Fruit fly (Drosophila melanogaster) whole organism, prepupa: ENCODE results near the gene CG32413.
A peak's percentile ranks its signal among the peaks of the same experiment; 100 is the strongest.

Experiments used
- Blimp-1 ChIP-seq: fragments of 200-800 bp; sonication (Bioruptor generic); optimal IDR thresholded peaks from 3 replicates; lab custom pipeline; 2017; ENCODE audit warnings: missing biosample characterization, missing genetic modification characterization, mild to moderate bottlenecking, moderate library complexity, missing genetic modification reagents
- CG10631 ChIP-seq: fragments of 200-800 bp; sonication (Bioruptor generic); optimal IDR thresholded peaks from 2 replicates; lab custom pipeline; 2016; ENCODE audit warnings: missing biosample characterization, missing genetic modification characterization
- CG10669 ChIP-seq: fragments of 200-800 bp; sonication (Bioruptor generic); optimal IDR thresholded peaks from 3 replicates; lab custom pipeline; 2018; ENCODE audit warnings: missing biosample characterization, mild to moderate bottlenecking, missing genetic modification characterization, moderate library complexity
- CG11294 ChIP-seq: fragments of 200-800 bp; sonication (Bioruptor generic); IDR thresholded peaks from 2 replicates; pipeline ENCODE4 v1.3.6; 2022; ENCODE audit warnings: missing biosample characterization, missing genetic modification characterization
- CG11762 ChIP-seq: fragments of 200-800 bp; sonication (Bioruptor generic); optimal IDR thresholded peaks from 3 replicates; lab custom pipeline; 2016; ENCODE audit warnings: missing biosample characterization, missing genetic modification characterization; ENCODE audit not compliant: insufficient read depth
- CG15336 ChIP-seq: fragments of 200-800 bp; sonication (Bioruptor generic); IDR thresholded peaks from 2 replicates; pipeline ENCODE4 v1.3.6; 2022; ENCODE audit warnings: missing biosample characterization, missing genetic modification characterization
- CG1621 ChIP-seq: fragments of 200-800 bp; sonication (Bioruptor generic); optimal IDR thresholded peaks from 3 replicates; lab custom pipeline; 2018; ENCODE audit warnings: missing biosample characterization, mild to moderate bottlenecking, missing genetic modification characterization
- CG3032 ChIP-seq: fragments of 200-800 bp; optimal IDR thresholded peaks from 2 replicates; lab custom pipeline; 2019; ENCODE audit warnings: missing biosample characterization, mild to moderate bottlenecking, missing genetic modification characterization, moderate library complexity
- CG32006 ChIP-seq: fragments of 200-800 bp; sonication (Bioruptor generic); optimal IDR thresholded peaks from 3 replicates; lab custom pipeline; 2017; ENCODE audit warnings: missing biosample characterization, mild to moderate bottlenecking, missing genetic modification characterization
- CG3919 ChIP-seq: fragments of 200-800 bp; sonication (Bioruptor generic); optimal IDR thresholded peaks from 3 replicates; lab custom pipeline; 2016; ENCODE audit warnings: missing biosample characterization, missing genetic modification characterization
- CG6163 ChIP-seq: fragments of 200-800 bp; sonication (Bioruptor generic); IDR thresholded peaks from 3 replicates; pipeline ENCODE4 v1.3.6; 2022; ENCODE audit warnings: missing biosample characterization, missing genetic modification characterization
- CG6276 ChIP-seq: fragments of 200-800 bp; sonication (Bioruptor generic); optimal IDR thresholded peaks from 2 replicates; lab custom pipeline; 2017; ENCODE audit warnings: missing biosample characterization, mild to moderate bottlenecking, missing genetic modification characterization
- CG6792 ChIP-seq: fragments of 200-800 bp; sonication (Bioruptor generic); optimal IDR thresholded peaks from 3 replicates; lab custom pipeline; 2016; ENCODE audit warnings: missing biosample characterization, missing genetic modification characterization
- CG6808 ChIP-seq: fragments of 200-800 bp; sonication (Bioruptor generic); optimal IDR thresholded peaks from 3 replicates; lab custom pipeline; 2017; ENCODE audit warnings: missing biosample characterization, missing genetic modification characterization, mild to moderate bottlenecking, moderate library complexity, missing genetic modification reagents
- CG8119 ChIP-seq: fragments of 200-800 bp; sonication (Bioruptor generic); IDR thresholded peaks from 3 replicates; pipeline ENCODE4 v1.3.6; 2022; ENCODE audit warnings: missing biosample characterization, missing genetic modification characterization
- CG8632 ChIP-seq: fragments of 200-800 bp; sonication (Bioruptor generic); optimal IDR thresholded peaks from 3 replicates; lab custom pipeline; 2016; ENCODE audit warnings: missing biosample characterization, missing genetic modification characterization
- CG9139 ChIP-seq: fragments of 200-800 bp; sonication (Bioruptor generic); optimal IDR thresholded peaks from 3 replicates; lab custom pipeline; 2017; ENCODE audit warnings: missing biosample characterization, mild to moderate bottlenecking, missing genetic modification characterization
- Eip75B ChIP-seq: fragments of 200-800 bp; sonication (Bioruptor generic); optimal IDR thresholded peaks from 3 replicates; lab custom pipeline; 2016; ENCODE audit warnings: missing biosample characterization, missing genetic modification characterization
- Eip78C ChIP-seq: fragments of 200-800 bp; sonication (Bioruptor generic); peaks from one replicate; lab custom pipeline; 2016; ENCODE audit warnings: missing biosample characterization, missing genetic modification characterization
- Ets21C ChIP-seq: fragments of 200-800 bp; sonication (Bioruptor generic); optimal IDR thresholded peaks from 3 replicates; lab custom pipeline; 2016; ENCODE audit warnings: missing biosample characterization, missing genetic modification characterization
- Ets96B ChIP-seq: fragments of 200-800 bp; optimal IDR thresholded peaks from 2 replicates; lab custom pipeline; 2019; ENCODE audit warnings: missing biosample characterization, mild to moderate bottlenecking, missing genetic modification characterization, moderate library complexity
- Hr39 ChIP-seq: fragments of 200-800 bp; sonication (Bioruptor generic); optimal IDR thresholded peaks from 2 replicates; lab custom pipeline; 2016; ENCODE audit warnings: missing biosample characterization, missing genetic modification characterization
- Hr4 ChIP-seq: fragments of 200-800 bp; sonication (Bioruptor generic); optimal IDR thresholded peaks from 3 replicates; lab custom pipeline; 2016; ENCODE audit warnings: missing biosample characterization, missing genetic modification characterization
- Lpt ChIP-seq: fragments of 200-800 bp; sonication (Bioruptor generic); optimal IDR thresholded peaks from 3 replicates; lab custom pipeline; 2016; ENCODE audit warnings: missing biosample characterization, missing genetic modification characterization
- Met ChIP-seq: fragments of 200-800 bp; sonication (Bioruptor generic); optimal IDR thresholded peaks from 3 replicates; lab custom pipeline; 2016; ENCODE audit warnings: missing biosample characterization, missing genetic modification characterization
- OdsH ChIP-seq: fragments of 200-800 bp; sonication (Bioruptor generic); optimal IDR thresholded peaks from 3 replicates; lab custom pipeline; 2016; ENCODE audit warnings: missing biosample characterization, missing genetic modification characterization
- Smox ChIP-seq: fragments of 200-800 bp; sonication (Bioruptor generic); optimal IDR thresholded peaks from 3 replicates; lab custom pipeline; 2016; ENCODE audit warnings: missing biosample characterization, missing genetic modification characterization
- Sox102F ChIP-seq: fragments of 200-800 bp; sonication (Bioruptor generic); optimal IDR thresholded peaks from 2 replicates; lab custom pipeline; 2016; ENCODE audit warnings: missing biosample characterization, mild to moderate bottlenecking, missing genetic modification characterization
- Sox14 ChIP-seq: fragments of 200-800 bp; sonication (Bioruptor generic); optimal IDR thresholded peaks from 3 replicates; lab custom pipeline; 2016; ENCODE audit warnings: missing biosample characterization, missing genetic modification characterization
- achi ChIP-seq: fragments of 200-800 bp; sonication (Bioruptor generic); optimal IDR thresholded peaks from 3 replicates; lab custom pipeline; 2016; ENCODE audit warnings: missing biosample characterization, missing genetic modification characterization
- acj6 ChIP-seq: fragments of 200-800 bp; sonication (Bioruptor generic); optimal IDR thresholded peaks from 3 replicates; lab custom pipeline; 2016; ENCODE audit warnings: missing biosample characterization, missing genetic modification characterization
- cyc ChIP-seq: fragments of 200-800 bp; sonication (Bioruptor generic); optimal IDR thresholded peaks from 3 replicates; lab custom pipeline; 2016; ENCODE audit warnings: missing biosample characterization, missing genetic modification characterization
- dsx ChIP-seq: fragments of 200-800 bp; optimal IDR thresholded peaks from 3 replicates; lab custom pipeline; 2019; ENCODE audit warnings: missing biosample characterization, mild to moderate bottlenecking, missing genetic modification characterization, moderate library complexity; ENCODE audit not compliant: poor library complexity, severe bottlenecking
- eg ChIP-seq: fragments of 200-800 bp; sonication (Bioruptor generic); IDR thresholded peaks from 3 replicates; pipeline ENCODE4 v1.3.6; 2022; ENCODE audit warnings: missing biosample characterization, missing genetic modification characterization
- esn ChIP-seq: fragments of 200-800 bp; sonication (Bioruptor generic); optimal IDR thresholded peaks from 2 replicates; lab custom pipeline; 2016; ENCODE audit warnings: missing biosample characterization, mild to moderate bottlenecking, missing genetic modification characterization, moderate library complexity
- fkh ChIP-seq: fragments of 200-800 bp; sonication (Bioruptor generic); optimal IDR thresholded peaks from 3 replicates; lab custom pipeline; 2017; ENCODE audit warnings: missing biosample characterization, mild to moderate bottlenecking, missing genetic modification characterization, moderate library complexity
- lz ChIP-seq: fragments of 200-800 bp; sonication (Bioruptor generic); optimal IDR thresholded peaks from 3 replicates; lab custom pipeline; 2016; ENCODE audit warnings: missing biosample characterization, missing genetic modification characterization
- net ChIP-seq: fragments of 200-800 bp; sonication (Bioruptor generic); optimal IDR thresholded peaks from 3 replicates; lab custom pipeline; 2016; ENCODE audit warnings: missing biosample characterization, missing genetic modification characterization
- pdm3 ChIP-seq: fragments of 200-800 bp; sonication (Bioruptor generic); optimal IDR thresholded peaks from 3 replicates; lab custom pipeline; 2016; ENCODE audit warnings: missing biosample characterization, missing genetic modification characterization
- salr ChIP-seq, 2 experiments: fragments of 200-800 bp; sonication (Bioruptor generic); optimal IDR thresholded peaks; 3 replicates each; lab custom pipeline; 2016 to 2018; ENCODE audit warnings: missing biosample characterization in 2 of 2, missing genetic modification characterization in 2 of 2, mild to moderate bottlenecking in 1 of 2
- ss ChIP-seq, 2 experiments: fragments of 200-800 bp; sonication (Bioruptor generic); optimal IDR thresholded peaks; 2 replicates in 1 of 2; 3 replicates in 1 of 2; lab custom pipeline; 2017 to 2018; ENCODE audit warnings: mild to moderate bottlenecking in 2 of 2, missing biosample characterization in 2 of 2, missing genetic modification characterization in 2 of 2, moderate library complexity in 1 of 2
- svp ChIP-seq: fragments of 200-800 bp; sonication (Bioruptor generic); peaks from one replicate; lab custom pipeline; 2016; ENCODE audit warnings: missing biosample characterization, missing genetic modification characterization
- topi ChIP-seq: fragments of 200-800 bp; sonication (Bioruptor generic); optimal IDR thresholded peaks from 3 replicates; lab custom pipeline; 2016; ENCODE audit warnings: missing biosample characterization, missing genetic modification characterization

Gene CG32413

dm6 chr3L:5903955-5904354, at the start of gene CG32413:
Gene CG32413, minus strand, starts transcription at chr3L:5904055.
- no peak for TF ChIP-seq CG11762 (GFP tag; lab: Kevin White, UChicago)
- no peak for TF ChIP-seq Eip78C (GFP tag; lab: Kevin White, UChicago)
- no peak for TF ChIP-seq esn (GFP tag; lab: Kevin White, UChicago)
- TF ChIP-seq Ets21C (GFP tag; lab: Kevin White, UChicago), result no peak
- TF ChIP-seq Blimp-1 (GFP tag; lab: Kevin White, UChicago), result no peak
- no peak for TF ChIP-seq ss (GFP tag; optimal IDR thresholded peaks at IDR 0.05; lab: Kevin White, UChicago)
- no peak for TF ChIP-seq achi (GFP tag; lab: Kevin White, UChicago)

- TF ChIP-seq CG6792 (no peak), ss (GFP tag; optimal IDR thresholded peaks at IDR 0.05; lab: Kevin White, UChicago) (peak in 1 of 2 experiments; percentile 32), Eip78C (GFP tag; lab: Kevin White, UChicago) (peak; percentile 15), Met (GFP tag; lab: Kevin White, UChicago) (no peak), dsx (peak; percentile 49), CG6808 (GFP tag; lab: Kevin White, UChicago) (peak; percentile 7), CG9139 (peak; percentile 16), CG1621 (peak; percentile 7)
These were observed 48.7 kb upstream of the CG32413 start for dm6 chr3L:5952537-5952936.

- TF ChIP-seq Smox (GFP tag; lab: Kevin White, UChicago) (no peak), Sox102F (no peak), CG6163 (GFP tag; lab: Robert Waterston, UW) (peak; percentile 47), Ets96B (peak; percentile 64), Eip78C (GFP tag; lab: Kevin White, UChicago) (peak; percentile 86), Lpt (GFP tag; lab: Kevin White, UChicago) (peak; percentile 49), CG32006 (GFP tag; lab: Kevin White, UChicago) (peak; percentile 65), CG10631 (GFP tag; lab: Kevin White, UChicago) (peak; percentile 55), CG8119 (peak; percentile 68; the same call in 2 of the 3 replicates), Sox14 (peak; percentile 11), OdsH (GFP tag; lab: Kevin White, UChicago) (peak; percentile 40), CG9139 (no peak), achi (GFP tag; lab: Kevin White, UChicago) (peak; percentile 27), acj6 (GFP tag; lab: Kevin White, UChicago) (peak; percentile 18), pdm3 (peak; percentile 5), topi (peak; percentile 26), net (GFP tag; lab: Kevin White, UChicago) (peak; percentile 15), cyc (GFP tag; lab: Kevin White, UChicago) (peak; percentile 24), Eip75B (GFP tag; lab: Kevin White, UChicago) (peak; percentile 50), CG8632 (no peak), CG15336 (GFP tag; lab: Robert Waterston, UW) (peak; percentile 65), CG3919 (GFP tag; lab: Kevin White, UChicago) (peak; percentile 48), Met (GFP tag; lab: Kevin White, UChicago) (peak; percentile 34), fkh (GFP tag; lab: Kevin White, UChicago) (peak; percentile 4), salr (GFP tag; optimal IDR thresholded peaks at IDR 0.05; lab: Kevin White, UChicago) (peak in 1 of 2 experiments; percentile 62), CG6792 (peak; percentile 42), esn (GFP tag; lab: Kevin White, UChicago) (peak; percentile 40), svp (GFP tag; lab: Kevin White, UChicago) (peak; percentile 42), Hr39 (no peak), Ets21C (GFP tag; lab: Kevin White, UChicago) (no peak), CG3032 (tag; lab: Kevin White, UChicago) (peak; percentile 36), eg (GFP tag; lab: Robert Waterston, UW) (peak; percentile 43; the same call in 1 of the 3 replicates), lz (GFP tag; lab: Kevin White, UChicago) (peak; percentile 14), Hr4 (GFP tag; lab: Kevin White, UChicago) (peak; percentile 48), CG10669 (GFP tag; lab: Kevin White, UChicago) (peak; percentile 14), CG11294 (GFP tag; lab: Robert Waterston, UW) (no peak), Blimp-1 (GFP tag; lab: Kevin White, UChicago) (no peak), CG6276 (no peak)
These were observed 48.3 kb upstream of the CG32413 start for dm6 chr3L:5952132-5952531.
